Fruit fly (Drosophila melanogaster) whole organism, wandering third instar larva: ENCODE measurements around the gene Fdh.

Experiments used
- Abd-B ChIP-seq: fragments of >200 bp; optimal IDR thresholded peaks from 2 replicates; lab custom pipeline; 2017; ENCODE audit warnings: missing biosample characterization, missing genetic modification characterization
- CG32264 ChIP-seq: fragments of 200-800 bp; sonication (Bioruptor generic); optimal IDR thresholded peaks from 2 replicates; lab custom pipeline; 2016; ENCODE audit warnings: missing biosample characterization, missing genetic modification characterization
- CG9705 ChIP-seq: fragments of 200-800 bp; sonication (Bioruptor generic); optimal IDR thresholded peaks from 2 replicates; lab custom pipeline; 2018; ENCODE audit warnings: missing biosample characterization, mild to moderate bottlenecking, missing genetic modification characterization
- CrebA ChIP-seq: fragments of 200-800 bp; sonication (Bioruptor generic); optimal IDR thresholded peaks from 2 replicates; lab custom pipeline; 2016; ENCODE audit warnings: missing biosample characterization, mild to moderate bottlenecking, missing genetic modification characterization, borderline replicate concordance
- Dfd ChIP-seq: fragments of >200 bp; optimal IDR thresholded peaks from 2 replicates; lab custom pipeline; 2017; ENCODE audit warnings: missing biosample characterization, missing genetic modification characterization
- Dif ChIP-seq: fragments of 200-275, 200-300 bp; sonication (Bioruptor generic); optimal IDR thresholded peaks from 2 replicates; lab custom pipeline; 2018; ENCODE audit warnings: missing biosample characterization, missing genetic modification characterization; ENCODE audit not compliant: partially characterized antibody
- GATAd ChIP-seq: sonication (Bioruptor generic); optimal IDR thresholded peaks from 2 replicates; lab custom pipeline; 2016; ENCODE audit warnings: missing biosample characterization, missing genetic modification characterization
- HLH106 ChIP-seq: fragments of 200-800 bp; optimal IDR thresholded peaks from 3 replicates; lab custom pipeline; 2019; ENCODE audit warnings: missing biosample characterization, mild to moderate bottlenecking, missing genetic modification characterization, moderate library complexity
- Hnf4 ChIP-seq: fragments of 200-800 bp; sonication (Bioruptor generic); optimal IDR thresholded peaks from 2 replicates; lab custom pipeline; 2016; ENCODE audit warnings: missing biosample characterization, mild to moderate bottlenecking, missing genetic modification characterization
- Hr78 ChIP-seq: fragments of >200 bp; optimal IDR thresholded peaks from 2 replicates; lab custom pipeline; 2017; ENCODE audit warnings: missing biosample characterization, missing genetic modification characterization
- Hr83 ChIP-seq: fragments of 200-300 bp; sonication (Bioruptor generic); optimal IDR thresholded peaks from 2 replicates; lab custom pipeline; 2016; ENCODE audit warnings: missing biosample characterization, mild to moderate bottlenecking, missing genetic modification characterization, moderate library complexity; ENCODE audit not compliant: poor library complexity, severe bottlenecking
- Jra ChIP-seq: sonication (Bioruptor generic); optimal IDR thresholded peaks from 2 replicates; lab custom pipeline; 2016; ENCODE audit warnings: missing biosample characterization, missing genetic modification characterization
- Mio ChIP-seq: sonication (Bioruptor generic); optimal IDR thresholded peaks from 2 replicates; lab custom pipeline; 2016; ENCODE audit warnings: missing biosample characterization, missing genetic modification characterization
- Myc ChIP-seq: fragments of >200 bp; optimal IDR thresholded peaks from 2 replicates; lab custom pipeline; 2017
- N ChIP-seq: fragments of >200 bp; optimal IDR thresholded peaks from 2 replicates; lab custom pipeline; 2018; ENCODE audit warnings: missing biosample characterization, missing external identifiers, missing genetic modification characterization
- OdsH ChIP-seq: fragments of 200-800 bp; sonication (Bioruptor generic); optimal IDR thresholded peaks from 2 replicates; lab custom pipeline; 2016; ENCODE audit warnings: missing biosample characterization, mild to moderate bottlenecking, missing genetic modification characterization
- Rel ChIP-seq, 2 experiments: fragments of 200-800 bp; sonication (Bioruptor generic) in 1 of 2; optimal IDR thresholded peaks; 2 replicates in 1 of 2; 3 replicates in 1 of 2; lab custom pipeline; 2016 to 2019; ENCODE audit warnings: mild to moderate bottlenecking in 2 of 2, missing biosample characterization in 2 of 2, missing genetic modification characterization in 2 of 2, moderate library complexity in 1 of 2
- Sp1 ChIP-seq: fragments of 200-800 bp; sonication (Bioruptor generic); optimal IDR thresholded peaks from 3 replicates; lab custom pipeline; 2019; ENCODE audit warnings: missing biosample characterization, mild to moderate bottlenecking, missing genetic modification characterization, moderate library complexity
- Vsx2 ChIP-seq: fragments of 200-300, 225-300 bp; sonication (Bioruptor generic); optimal IDR thresholded peaks from 2 replicates; lab custom pipeline; 2018; ENCODE audit warnings: missing biosample characterization, missing genetic modification characterization; ENCODE audit not compliant: partially characterized antibody
- br ChIP-seq: fragments of 200-800 bp; sonication (Bioruptor generic); optimal IDR thresholded peaks from 2 replicates; lab custom pipeline; 2016; ENCODE audit warnings: missing biosample characterization, missing genetic modification characterization
- brk ChIP-seq: fragments of 200-800 bp; sonication (Bioruptor generic); optimal IDR thresholded peaks from 2 replicates; lab custom pipeline; 2016; ENCODE audit warnings: missing biosample characterization, mild to moderate bottlenecking, missing genetic modification characterization
- dl ChIP-seq, 2 experiments: fragments of 175-275, 200-275 bp in 1 of 2; fragments of 200-275 bp in 1 of 2; sonication (Bioruptor generic); optimal IDR thresholded peaks; lab custom pipeline; 2018; ENCODE audit warnings: mild to moderate bottlenecking in 2 of 2, missing biosample characterization in 2 of 2, missing genetic modification characterization in 2 of 2, moderate library complexity in 2 of 2; ENCODE audit not compliant: partially characterized antibody in 2 of 2, insufficient read depth in 1 of 2
- dmrt93B ChIP-seq: fragments of 200-800 bp; sonication (Bioruptor generic); optimal IDR thresholded peaks from 2 replicates; lab custom pipeline; 2018; ENCODE audit warnings: missing biosample characterization, mild to moderate bottlenecking, missing genetic modification characterization
- dsf ChIP-seq: sonication (Bioruptor generic); optimal IDR thresholded peaks from 2 replicates; lab custom pipeline; 2016; ENCODE audit warnings: missing biosample characterization, missing genetic modification characterization, borderline replicate concordance
- ey ChIP-seq: fragments of 200-800 bp; sonication (Bioruptor generic); optimal IDR thresholded peaks from 2 replicates; lab custom pipeline; 2016; ENCODE audit warnings: missing biosample characterization, missing genetic modification characterization
- foxo ChIP-seq, 2 experiments: fragments of 200-800 bp; sonication (Bioruptor generic); optimal IDR thresholded peaks; 2 replicates in 1 of 2; 3 replicates in 1 of 2; lab custom pipeline; 2016 to 2017; ENCODE audit warnings: missing biosample characterization in 2 of 2, missing genetic modification characterization in 2 of 2
- fru ChIP-seq: fragments of 200-800 bp; sonication (Bioruptor generic); optimal IDR thresholded peaks from 3 replicates; lab custom pipeline; 2016; ENCODE audit warnings: missing biosample characterization, mild to moderate bottlenecking, missing genetic modification characterization
- h ChIP-seq: fragments of 200-800 bp; sonication (Bioruptor generic); optimal IDR thresholded peaks from 3 replicates; lab custom pipeline; 2016; ENCODE audit warnings: missing biosample characterization, mild to moderate bottlenecking, missing genetic modification characterization
- jim ChIP-seq: fragments of 175-275, 200-325 bp; sonication (Bioruptor generic); optimal IDR thresholded peaks from 2 replicates; lab custom pipeline; 2016; ENCODE audit warnings: missing biosample characterization, mild to moderate bottlenecking, missing genetic modification characterization
- pan ChIP-seq: fragments of >200 bp; optimal IDR thresholded peaks from 2 replicates; lab custom pipeline; 2017
- psq ChIP-seq: fragments of 200-800 bp; sonication (Bioruptor generic); optimal IDR thresholded peaks from 3 replicates; lab custom pipeline; 2017; ENCODE audit warnings: missing biosample characterization, mild to moderate bottlenecking, missing genetic modification characterization, moderate library complexity
- rgr ChIP-seq: fragments of 200-800 bp; sonication (Bioruptor generic); optimal IDR thresholded peaks from 3 replicates; lab custom pipeline; 2016; ENCODE audit warnings: missing biosample characterization, mild to moderate bottlenecking, missing genetic modification characterization
- sage ChIP-seq: fragments of 200-800 bp; sonication (Bioruptor generic); optimal IDR thresholded peaks from 2 replicates; lab custom pipeline; 2016; ENCODE audit warnings: missing biosample characterization, mild to moderate bottlenecking, missing genetic modification characterization
- sv ChIP-seq: fragments of 200-800 bp; sonication (Bioruptor generic); optimal IDR thresholded peaks from 3 replicates; lab custom pipeline; 2016; ENCODE audit warnings: missing biosample characterization, missing genetic modification characterization
- tai ChIP-seq: sonication (Bioruptor generic); optimal IDR thresholded peaks from 2 replicates; lab custom pipeline; 2016; ENCODE audit warnings: missing biosample characterization, missing genetic modification characterization
- usp ChIP-seq: fragments of >200 bp; optimal IDR thresholded peaks from 2 replicates; lab custom pipeline; 2017; ENCODE audit warnings: missing biosample characterization, missing genetic modification characterization
- woc ChIP-seq: sonication (Bioruptor generic); optimal IDR thresholded peaks from 2 replicates; lab custom pipeline; 2016; ENCODE audit warnings: missing biosample characterization, mild to moderate bottlenecking, missing genetic modification characterization

The Fdh gene

dm6 chr3R:10889520-10889887 lies 17.3 kb upstream of the Fdh start, which contains the start of gene Ak3:
Gene Ak3, minus strand, starts transcription at chr3R:10889588.
- TF ChIP-seq CrebA (GFP tag; lab: Kevin White, UChicago) (no peak), Sp1 (GFP tag; lab: Kevin White, UChicago) (no peak), jim (GFP tag; lab: Kevin White, UChicago) (no peak), Hr83 (GFP tag; lab: Kevin White, UChicago) (no peak), Hnf4 (GFP tag; lab: Kevin White, UChicago) (no peak), HLH106 (tag; lab: Kevin White, UChicago) (no peak), Rel (GFP tag; optimal IDR thresholded peaks at IDR 0.05; lab: Kevin White, UChicago) (no peak), Rel (tag; optimal IDR thresholded peaks at IDR 0.05; lab: Kevin White, UChicago) (no peak), Myc (lab: Kevin White, UChicago) (no peak), rgr (GFP tag; lab: Kevin White, UChicago) (no peak), pan (lab: Kevin White, UChicago) (no peak), dl (GFP tag; optimal IDR thresholded peaks at IDR 0.05; lab: Kevin White, UChicago; ENCODE audit: insufficient read depth in 1 of 2, partially characterized antibody in 2 of 2) (no peak), dsf (GFP tag; lab: Kevin White, UChicago) (no peak)

- no peak for TF ChIP-seq fru
- TF ChIP-seq brk (GFP tag; lab: Kevin White, UChicago) = no peak
- peak; percentile 92 for TF ChIP-seq Vsx2
- TF ChIP-seq CrebA (GFP tag; lab: Kevin White, UChicago) = no peak
- TF ChIP-seq sage (GFP tag; lab: Kevin White, UChicago) = peak; percentile 17
- TF ChIP-seq OdsH = peak; percentile 42
- TF ChIP-seq CG32264 (GFP tag; lab: Kevin White, UChicago) = no peak
- no peak for TF ChIP-seq usp (GFP tag; lab: Kevin White, UChicago)
- peak; percentile 98 for TF ChIP-seq Dif (GFP tag; lab: Kevin White, UChicago)
- TF ChIP-seq Abd-B (GFP tag; lab: Kevin White, UChicago) = no peak
- no peak for TF ChIP-seq Jra
- TF ChIP-seq N (GFP tag; lab: Kevin White, UChicago) = no peak
- TF ChIP-seq Hnf4 (GFP tag; lab: Kevin White, UChicago) = peak; percentile 20
- TF ChIP-seq Rel (GFP tag; optimal IDR thresholded peaks at IDR 0.05; lab: Kevin White, UChicago) = no peak
- TF ChIP-seq Rel (tag; optimal IDR thresholded peaks at IDR 0.05; lab: Kevin White, UChicago) = peak; percentile 11
- TF ChIP-seq Mio (GFP tag; lab: Kevin White, UChicago) = no peak
- TF ChIP-seq h (GFP tag; lab: Kevin White, UChicago) = peak; percentile 46
- no peak for TF ChIP-seq tai (GFP tag; lab: Kevin White, UChicago)
- TF ChIP-seq br (GFP tag; lab: Kevin White, UChicago) = peak; percentile 32
- no peak for TF ChIP-seq jim (GFP tag; lab: Kevin White, UChicago)
- no peak for TF ChIP-seq Dfd (GFP tag; lab: Kevin White, UChicago)
- no peak for TF ChIP-seq CG9705 (GFP tag; lab: Kevin White, UChicago)
- no peak for TF ChIP-seq dsf (GFP tag; lab: Kevin White, UChicago)
- TF ChIP-seq dmrt93B (GFP tag; lab: Kevin White, UChicago) = no peak
- no peak for TF ChIP-seq ey
- TF ChIP-seq woc (GFP tag; lab: Kevin White, UChicago) = peak; percentile 40
- TF ChIP-seq foxo (GFP tag; optimal IDR thresholded peaks at IDR 0.05; lab: Kevin White, UChicago) = peak in 1 of 2 experiments; percentile 41
- peak; percentile 13 for TF ChIP-seq rgr (GFP tag; lab: Kevin White, UChicago)
- peak; percentile 43 for TF ChIP-seq HLH106 (tag; lab: Kevin White, UChicago)
- TF ChIP-seq GATAd = no peak
- no peak for TF ChIP-seq Hr78 (GFP tag; lab: Kevin White, UChicago)
- peak; percentile 92 to 97 for TF ChIP-seq dl (GFP tag; optimal IDR thresholded peaks at IDR 0.05; lab: Kevin White, UChicago; ENCODE audit: insufficient read depth in 1 of 2, partially characterized antibody in 2 of 2)
- peak; percentile 36 for TF ChIP-seq Sp1 (GFP tag; lab: Kevin White, UChicago)
- peak; percentile 19 for TF ChIP-seq sv (GFP tag; lab: Kevin White, UChicago)
- peak; percentile 60 for TF ChIP-seq psq (GFP tag; lab: Kevin White, UChicago)
- TF ChIP-seq Myc (lab: Kevin White, UChicago) = no peak
- no peak for TF ChIP-seq pan (lab: Kevin White, UChicago)
These were observed 16.7 kb upstream of the Fdh start for dm6 chr3R:10888633-10889519.
